Worm (Caenorhabditis elegans): ENCODE results near the gene mdt-4.

mdt-4 gene

DNA sequence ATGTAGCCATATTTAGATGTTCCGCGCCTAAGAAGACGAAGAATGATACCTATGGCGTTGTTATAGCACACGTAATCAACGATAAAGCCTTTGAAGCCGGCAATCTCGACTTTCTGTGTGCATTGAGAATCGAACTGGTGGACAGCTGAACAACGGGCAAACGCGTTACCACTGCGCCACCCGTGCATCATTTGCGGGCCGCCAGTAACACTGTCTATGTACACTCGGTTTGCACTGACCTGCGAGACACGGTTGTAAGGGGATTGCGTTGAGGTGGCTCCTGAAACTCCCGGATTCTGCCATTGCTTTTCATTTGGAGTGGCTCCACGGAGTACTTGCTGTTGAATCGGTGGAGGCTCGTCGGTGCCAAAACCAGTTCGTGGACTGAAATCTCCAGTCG lies 1.4 kb downstream of the mdt-4 start (continued):
- TF ChIP-seq Y79H2A.3 (GFP tag; conservative IDR thresholded peaks at IDR 0.05) (no peak), fkh-3 (tag; optimal IDR thresholded peaks at IDR 0.05) (peak; percentile 78), nhr-27 (tag; optimal IDR thresholded peaks at IDR 0.05) (peak; percentile 31), madf-3 (GFP tag; IDR thresholded peaks at IDR 0.05) (0 out of 2 replicates have a peak, but pooled peaks have one; percentile 70), T07F8.4 (tag; optimal IDR thresholded peaks at IDR 0.05) (peak; percentile 58), snpc-1.1 (tag; optimal IDR thresholded peaks at IDR 0.05; ENCODE audit: insufficient read depth) (no peak), T26A5.8 (tag; optimal IDR thresholded peaks at IDR 0.05) (no peak), egl-18 (GFP tag; IDR thresholded peaks at IDR 0.05) (no peak), lin-35 (GFP tag; optimal IDR thresholded peaks at IDR 0.05) (peak in 1 of 3 experiments; percentile 30), ceh-40 (GFP tag; IDR thresholded peaks at IDR 0.05) (no peak), nhr-120 (GFP tag; IDR thresholded peaks at IDR 0.05) (0 out of 2 replicates have a peak, but pooled peaks have one; percentile 71), tbx-9 (tag; optimal IDR thresholded peaks at IDR 0.05; ENCODE audit: borderline replicate concordance) (no peak), hrde-1 (tag; optimal IDR thresholded peaks at IDR 0.05; ENCODE audit: borderline replicate concordance) (peak; percentile 84), egrh-3 (GFP tag; IDR thresholded peaks at IDR 0.05) (no peak), F55B11.4 (tag; optimal IDR thresholded peaks at IDR 0.05; ENCODE audit: borderline replicate concordance, insufficient read depth) (no peak), B0261.1 (tag; optimal IDR thresholded peaks at IDR 0.05) (peak; percentile 79), Y67H2A.10 (GFP tag; conservative IDR thresholded peaks at IDR 0.05) (no peak), efl-1 (GFP tag; optimal IDR thresholded peaks at IDR 0.05) (no peak), somi-1 (GFP tag; optimal IDR thresholded peaks at IDR 0.05) (peak; percentile 7), F39B2.1 (GFP tag; IDR thresholded peaks at IDR 0.05) (no peak), gei-17 (GFP tag; optimal IDR thresholded peaks at IDR 0.05) (peak; percentile 21), him-1 (tag; optimal IDR thresholded peaks at IDR 0.05) (peak; percentile 42), ceh-27 (GFP tag; optimal IDR thresholded peaks at IDR 0.05) (peak; percentile 49), athp-1 (tag; optimal IDR thresholded peaks at IDR 0.05) (peak; percentile 78), snpc-4 (GFP tag; optimal IDR thresholded peaks at IDR 0.05) (peak; percentile 64), snpc-4 (tag; optimal IDR thresholded peaks at IDR 0.05) (peak in 3 of 4 experiments; percentile 24 to 56 (median 29)), ztf-18 (tag; optimal IDR thresholded peaks at IDR 0.05) (peak; percentile 23), bed-2 (GFP tag; IDR thresholded peaks at IDR 0.05) (no peak), F57C9.4 (tag; optimal IDR thresholded peaks at IDR 0.05) (no peak), pha-4 (tag; optimal IDR thresholded peaks at IDR 0.05) (no peak), ZK185.1 (tag; optimal IDR thresholded peaks at IDR 0.05; ENCODE audit: poor library complexity, severe bottlenecking) (peak; percentile 82), ztf-28 (GFP tag; IDR thresholded peaks at IDR 0.05) (0 out of 2 replicates have a peak, but pooled peaks have one; percentile 56), F37B4.10 (GFP tag; IDR thresholded peaks at IDR 0.05) (no peak), rpc-1 (optimal IDR thresholded peaks at IDR 0.05) (peak; percentile 73), rpc-1 (tag; optimal IDR thresholded peaks at IDR 0.05) (peak; percentile 77), ets-4 (GFP tag; optimal IDR thresholded peaks at IDR 0.05) (no peak), K11D2.4 (GFP tag; IDR thresholded peaks at IDR 0.05) (no peak), dpl-1 (GFP tag; optimal IDR thresholded peaks at IDR 0.05) (no peak), K12H6.12 (tag; optimal IDR thresholded peaks at IDR 0.05) (peak; percentile 18), hsf-1 (GFP tag; IDR thresholded peaks at IDR 0.05) (peak; percentile 32; the same call in 1 of the 2 replicates), nfyb-1 (GFP tag; IDR thresholded peaks at IDR 0.05) (peak; percentile 77), madf-6 (GFP tag; IDR thresholded peaks at IDR 0.05) (peak; percentile 64), cebp-2 (GFP tag; IDR thresholded peaks at IDR 0.05) (peak; percentile 87), B0035.1 (tag; optimal IDR thresholded peaks at IDR 0.05) (no peak), ztf-22 (GFP tag; optimal IDR thresholded peaks at IDR 0.05) (no peak), mel-28 (tag; optimal IDR thresholded peaks at IDR 0.05; ENCODE audit: borderline replicate concordance) (no peak), ceh-79 (tag; optimal IDR thresholded peaks at IDR 0.05) (peak; percentile 33), nfya-1 (tag; optimal IDR thresholded peaks at IDR 0.05; ENCODE audit: borderline replicate concordance, insufficient read depth) (no peak)
